Worm (Caenorhabditis elegans) whole organism, midembryonic: Measurements from ENCODE around the gene C16C8.18.

ENCODE experiments used
- T22C8.4 ChIP-seq: fragments of 200-800 bp; sonication (Bioruptor generic); IDR thresholded peaks from 2 replicates; pipeline ENCODE4 v1.3.6; 2022; ENCODE audit warnings: missing genetic modification characterization, missing compliant biosample characterization
- klf-2 ChIP-seq: fragments of 200-800 bp; sonication (Bioruptor generic); conservative IDR thresholded peaks from 2 replicates; pipeline ENCODE4 v1.3.6; 2022; ENCODE audit warnings: missing genetic modification reagents, missing genetic modification characterization, missing compliant biosample characterization
- ref-1 ChIP-seq: fragments of 200-800 bp; sonication (Bioruptor generic); conservative IDR thresholded peaks from 2 replicates; pipeline ENCODE4 v1.3.6; 2022; ENCODE audit warnings: missing genetic modification reagents, missing genetic modification characterization, missing compliant biosample characterization
- ztf-23 ChIP-seq: fragments of 200-800 bp; sonication (Bioruptor generic); IDR thresholded peaks from 2 replicates; pipeline ENCODE4 v1.3.6; 2022; ENCODE audit warnings: missing genetic modification reagents, missing genetic modification characterization, missing compliant biosample characterization

ce11 chrII:3458209-3458608, 28.7 kb downstream of the C16C8.18 start, which contains the start of the genes C16C8.26 and C16C8.19:
- TF ChIP-seq T22C8.4 (GFP tag; lab: Robert Waterston, UW) (no peak), klf-2 (GFP tag; lab: Robert Waterston, UW) (no peak), ztf-23 (GFP tag; lab: Robert Waterston, UW) (no peak), ref-1 (no peak)
